Fruit fly (Drosophila melanogaster) Kc167 (cell line): ENCODE results near the gene CG43055.

ENCODE experiments used
- h ChIP-seq: fragments of >200 bp; optimal IDR thresholded peaks from 3 replicates; lab custom pipeline; 2018; ENCODE audit warnings: missing external identifiers
- psq ChIP-seq: fragments of >200 bp; optimal IDR thresholded peaks from 2 replicates; lab custom pipeline; 2017; ENCODE audit warnings: missing external identifiers
- ttk ChIP-seq: sonication (Bioruptor generic); optimal IDR thresholded peaks from 2 replicates; lab custom pipeline; 2017; ENCODE audit warnings: missing external identifiers

DNA sequence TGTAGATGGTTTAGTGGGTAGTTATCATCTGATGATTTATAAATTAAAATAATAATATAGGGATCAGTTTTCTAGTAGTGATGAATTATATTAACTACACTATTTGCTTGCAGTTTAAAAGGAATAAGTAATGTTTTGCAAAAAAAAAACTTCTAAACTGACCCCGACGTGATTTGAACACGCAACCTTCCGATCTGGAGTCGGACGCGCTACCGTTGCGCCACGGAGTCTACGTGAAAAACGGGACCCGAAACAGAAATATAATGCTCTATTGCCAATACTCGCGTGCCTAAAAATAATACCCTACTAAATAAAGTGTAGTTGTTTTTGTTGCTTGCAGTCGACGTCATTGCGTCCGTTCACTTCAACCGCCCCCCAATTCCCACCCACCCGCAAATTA, 7.9 kb downstream of the CG43055 start:
- TF ChIP-seq h (lab: Kevin White, UChicago), result no peak
- no peak for TF ChIP-seq ttk (lab: Kevin White, UChicago)
- no peak for TF ChIP-seq psq (lab: Kevin White, UChicago)
